Worm (Caenorhabditis elegans) whole organism, L4 larva: ENCODE results near the gene obr-3.
A peak's percentile ranks its signal among the peaks of the same experiment; 100 is the strongest.

ENCODE experiments used
- T26A8.4 ChIP-seq: fragments of 200-800 bp; sonication (Bioruptor generic); IDR thresholded peaks from 2 replicates; pipeline ENCODE4 v1.3.6; 2022; ENCODE audit warnings: missing genetic modification characterization, missing compliant biosample characterization
- dve-1 ChIP-seq: sonication (generic microtip); optimal IDR thresholded peaks from 2 replicates; lab custom pipeline; 2017; ENCODE audit warnings: antibody characterized with exemption, mild to moderate bottlenecking, missing genetic modification characterization, missing compliant biosample characterization; ENCODE audit not compliant: insufficient read depth
- fos-1 ChIP-seq: fragments of 150-350 bp; optimal IDR thresholded peaks from 2 replicates; lab custom pipeline; 2014; ENCODE audit warnings: missing biosample characterization, missing genetic modification characterization
- gei-8 ChIP-seq: fragments of 200-800 bp; sonication (Bioruptor generic); optimal IDR thresholded peaks from 2 replicates; lab custom pipeline; 2018; ENCODE audit warnings: mild to moderate bottlenecking, missing genetic modification characterization, missing compliant biosample characterization
- mdl-1 ChIP-seq, 2 experiments: fragments of 150-350 bp in 1 of 2; sonication (generic microtip) in 1 of 2; optimal IDR thresholded peaks; 2 replicates each; lab custom pipeline; 2014 to 2017; ENCODE audit warnings: missing biosample characterization in 2 of 2, missing genetic modification characterization in 2 of 2
- snpc-1.2 ChIP-seq: fragments of 200-800 bp; sonication (Bioruptor generic); IDR thresholded peaks from 2 replicates; pipeline ENCODE4 v1.3.6; 2022; ENCODE audit warnings: missing genetic modification reagents, missing genetic modification characterization, missing compliant biosample characterization
- unc-62 ChIP-seq, 3 experiments: fragments of 150-350 bp in 1 of 3; sonication (generic microtip); optimal IDR thresholded peaks in 2 of 3; peaks in 1 of 3; 1 replicate in 1 of 3; 2 replicates in 2 of 3; lab custom pipeline; 2014 to 2017; ENCODE audit warnings: missing biosample characterization in 3 of 3, missing genetic modification characterization in 3 of 3, missing genetic modification reagents in 3 of 3, missing genotype in 1 of 3

The obr-3 gene

ce11 chrX:13752822-13753581, 56.7 kb downstream of the obr-3 start (continued):
- TF ChIP-seq T26A8.4 (GFP tag; lab: Robert Waterston, UW): no peak
- TF ChIP-seq snpc-1.2 (GFP tag; lab: Robert Waterston, UW): no peak
- TF ChIP-seq unc-62 (GFP tag; optimal IDR thresholded peaks at IDR 0.05 in 1 of 2; lab: Kevin White, UChicago): no peak
- no peak for TF ChIP-seq unc-62 (tag; optimal IDR thresholded peaks at IDR 0.05; lab: Kevin White, UChicago)
- no peak for TF ChIP-seq fos-1
- TF ChIP-seq gei-8 (GFP tag; lab: Kevin White, UChicago): no peak
- TF ChIP-seq dve-1 (tag; lab: Kevin White, UChicago): peak; percentile 26
- TF ChIP-seq mdl-1 (tag; optimal IDR thresholded peaks at IDR 0.05; lab: Kevin White, UChicago): no peak
